Fruit fly (Drosophila melanogaster) whole organism, adult: ENCODE data around the gene CG11241.
"Not testable (repeated sequence)": the region's sequence is repeated elsewhere in the genome, so short reads cannot be mapped to it uniquely, and the experiment has no call there.

Source experiments
- CG12768 ChIP-seq: fragments of 200-800 bp; sonication (Bioruptor generic); optimal IDR thresholded peaks from 2 replicates; lab custom pipeline; 2017; ENCODE audit warnings: missing biosample characterization, missing genetic modification characterization, mild to moderate bottlenecking, moderate library complexity, missing genetic modification reagents
- CG1620 ChIP-seq: fragments of 200-800 bp; sonication (Bioruptor generic); optimal IDR thresholded peaks from 2 replicates; lab custom pipeline; 2016; ENCODE audit warnings: missing biosample characterization, missing genetic modification characterization
- CG7045 ChIP-seq: fragments of 200-800 bp; sonication (Bioruptor generic); optimal IDR thresholded peaks from 2 replicates; lab custom pipeline; 2017; ENCODE audit warnings: missing biosample characterization, mild to moderate bottlenecking, missing genetic modification characterization
- CG7101 ChIP-seq: fragments of 200-800 bp; sonication (Bioruptor generic); optimal IDR thresholded peaks from 2 replicates; lab custom pipeline; 2018; ENCODE audit warnings: missing biosample characterization, mild to moderate bottlenecking, missing genetic modification characterization, moderate library complexity
- kay ChIP-seq: fragments of 200-800 bp; sonication (Bioruptor generic); peaks from one replicate; lab custom pipeline; 2016; ENCODE audit warnings: missing biosample characterization, missing genetic modification characterization, borderline replicate concordance

DNA sequence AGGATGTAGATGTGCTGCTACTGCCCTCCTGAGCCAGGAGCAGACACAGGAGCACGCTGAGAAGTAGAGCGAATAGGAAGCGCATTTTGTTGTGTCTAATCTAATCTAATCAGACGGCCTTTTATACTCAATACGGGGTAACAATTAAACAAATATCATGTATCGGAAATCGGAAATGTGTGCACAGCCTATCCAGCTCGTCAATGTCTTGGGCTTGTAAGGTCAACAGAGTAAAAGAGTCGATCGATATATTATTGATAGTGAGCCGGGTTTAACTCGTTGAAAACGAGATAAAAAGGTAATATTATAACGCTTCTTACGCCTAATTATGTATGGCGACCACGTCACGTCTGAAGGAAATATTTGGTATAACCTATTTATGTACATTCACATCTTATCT lies 45.8 kb downstream of the CG11241 start, which contains the start of gene CG14454:
- TF ChIP-seq CG1620 (GFP tag; lab: Kevin White, UChicago); CG12768; CG7045 (GFP tag; lab: Kevin White, UChicago); CG7101 (tag; lab: Kevin White, UChicago); kay (GFP tag; lab: Kevin White, UChicago): not testable (repeated sequence)
